Fruit fly (Drosophila melanogaster): ENCODE data around the gene mRpL22.

- TF ChIP-seq Rel (GFP tag; optimal IDR thresholded peaks at IDR 0.05) (no peak), Rel (tag; optimal IDR thresholded peaks at IDR 0.05) (no peak), lola (GFP tag; optimal IDR thresholded peaks at IDR 0.05) (no peak), foxo (GFP tag; optimal IDR thresholded peaks at IDR 0.05) (peak in 1 of 2 experiments; percentile 11)
Observed at dm6 chrX:16765809-16766208, 17.9 kb upstream of the mRpL22 start.
